Worm (Caenorhabditis elegans): ENCODE measurements around the gene nhr-105.

The nhr-105 gene

DNA sequence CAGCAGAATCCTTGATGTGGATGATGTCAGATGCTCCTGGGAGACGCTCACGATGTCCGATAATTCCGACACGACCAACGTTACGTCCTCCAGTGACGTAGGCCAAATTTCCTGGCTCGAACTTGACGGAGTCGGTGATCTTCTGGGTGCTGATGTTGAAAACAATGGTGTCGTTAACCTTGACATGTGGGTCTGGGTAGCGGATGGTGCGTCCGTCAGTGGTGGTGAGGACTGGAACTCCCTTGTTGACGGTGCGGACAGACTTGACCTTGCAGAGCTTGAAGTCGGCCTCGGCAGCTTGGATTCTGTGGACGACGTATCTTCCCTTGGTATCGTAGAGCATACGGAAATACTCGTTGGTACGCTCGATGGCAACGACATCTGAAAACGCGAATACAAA lies 34.0 kb downstream of the nhr-105 start:
- TF ChIP-seq hlh-17 (GFP tag; optimal IDR thresholded peaks at IDR 0.05; ENCODE audit: borderline replicate concordance) (no peak), ceh-82 (tag; optimal IDR thresholded peaks at IDR 0.05) (no peak), swsn-7 (tag; optimal IDR thresholded peaks at IDR 0.05) (no peak), mab-9 (GFP tag; IDR thresholded peaks at IDR 0.05) (no peak), fkh-10 (GFP tag; optimal IDR thresholded peaks at IDR 0.05) (no peak), pag-3 (tag; optimal IDR thresholded peaks at IDR 0.05; ENCODE audit: borderline replicate concordance, insufficient read depth) (no peak), xbp-1 (tag; optimal IDR thresholded peaks at IDR 0.05) (no peak), ets-5 (GFP tag; IDR thresholded peaks at IDR 0.05) (no peak), fkh-4 (tag; optimal IDR thresholded peaks at IDR 0.05; ENCODE audit: borderline replicate concordance) (no peak), F16B12.6 (tag; optimal IDR thresholded peaks at IDR 0.05) (no peak), hpl-2 (GFP tag; optimal IDR thresholded peaks at IDR 0.05) (no peak), unc-62 (GFP tag; optimal IDR thresholded peaks at IDR 0.05) (no peak), nhr-237 (tag; optimal IDR thresholded peaks at IDR 0.05) (no peak), ces-1 (GFP tag; optimal IDR thresholded peaks at IDR 0.05) (no peak), sup-37 (GFP tag; optimal IDR thresholded peaks at IDR 0.05) (no peak), fos-1 (tag; optimal IDR thresholded peaks at IDR 0.05) (no peak), irx-1 (tag; optimal IDR thresholded peaks at IDR 0.05) (no peak), efl-3 (GFP tag; optimal IDR thresholded peaks at IDR 0.05) (no peak)

DNA sequence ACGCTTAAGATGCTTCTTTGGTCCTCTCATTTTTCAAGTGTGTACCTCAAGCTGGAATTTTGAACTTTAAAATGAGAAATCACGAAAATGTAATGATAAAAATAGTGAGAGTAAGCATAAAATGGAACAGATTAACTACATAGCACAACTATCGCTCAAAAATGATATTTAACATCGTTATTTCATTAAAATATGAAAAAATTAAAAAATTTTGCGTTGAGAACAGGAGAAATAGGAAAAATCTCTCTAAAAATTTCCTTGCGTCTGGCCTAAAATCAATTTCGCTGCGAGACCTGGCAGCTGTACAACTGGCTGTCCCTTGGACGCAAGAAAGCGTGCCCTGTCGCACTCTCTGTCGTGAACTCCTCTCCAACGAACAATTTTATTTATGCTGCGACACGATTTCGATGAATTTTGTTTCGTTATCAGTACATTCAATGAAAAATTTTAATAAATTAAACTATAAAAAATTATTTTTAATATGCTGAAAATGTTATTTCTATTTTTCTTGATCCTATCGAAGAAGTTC lies 34.7 kb downstream of the nhr-105 start, which contains the start of gene rps-4:
Gene rps-4, minus strand, starts transcription at position 51 of the 529 bp plus-strand sequence.
- no peak for TF ChIP-seq unc-30 (tag; optimal IDR thresholded peaks at IDR 0.05)
- TF ChIP-seq vab-15 (tag; optimal IDR thresholded peaks at IDR 0.05), result no peak
- peak; percentile 96 for TF ChIP-seq lin-14 (GFP tag; optimal IDR thresholded peaks at IDR 0.05)
- TF ChIP-seq ceh-88 (GFP tag; IDR thresholded peaks at IDR 0.05), result peak; percentile 77
- peak; percentile 95 for TF ChIP-seq C16A3.4 (tag; optimal IDR thresholded peaks at IDR 0.05)
- peak; percentile 23 for TF ChIP-seq aly-2 (tag; optimal IDR thresholded peaks at IDR 0.05)
- peak; percentile 81 for TF ChIP-seq unc-130 (tag; optimal IDR thresholded peaks at IDR 0.05)
- TF ChIP-seq nhr-12 (tag; optimal IDR thresholded peaks at IDR 0.05), result no peak
- TF ChIP-seq efl-3 (GFP tag; optimal IDR thresholded peaks at IDR 0.05), result no peak
- TF ChIP-seq hpl-2 (GFP tag; optimal IDR thresholded peaks at IDR 0.05), result peak; percentile 85
- TF ChIP-seq ceh-82 (tag; optimal IDR thresholded peaks at IDR 0.05), result peak; percentile 74 to 95 (median 74)
- TF ChIP-seq ceh-63 (GFP tag; optimal IDR thresholded peaks at IDR 0.05), result no peak
- peak in 1 of 2 experiments; percentile 73 for TF ChIP-seq mdl-1 (tag; optimal IDR thresholded peaks at IDR 0.05)
- peak; percentile 91 for TF ChIP-seq swsn-7 (tag; optimal IDR thresholded peaks at IDR 0.05)
- peak; percentile 71 for TF ChIP-seq nhr-237 (tag; optimal IDR thresholded peaks at IDR 0.05)
- peak; percentile 90 for TF ChIP-seq isw-1 (GFP tag; IDR thresholded peaks at IDR 0.05)
- peak; percentile 80 for TF ChIP-seq dsc-1 (tag; optimal IDR thresholded peaks at IDR 0.05)
- peak; percentile 58 for TF ChIP-seq ceh-90 (tag; optimal IDR thresholded peaks at IDR 0.05)
- TF ChIP-seq tlp-1 (tag; optimal IDR thresholded peaks at IDR 0.05), result no peak
- peak; percentile 93 for TF ChIP-seq nhr-20 (tag; optimal IDR thresholded peaks at IDR 0.05)
- peak; percentile 75 for TF ChIP-seq elt-2 (tag; optimal IDR thresholded peaks at IDR 0.05)
- TF ChIP-seq lsy-2 (tag; optimal IDR thresholded peaks at IDR 0.05), result peak; percentile 91 to 95
- peak; percentile 66 for TF ChIP-seq fkh-10 (GFP tag; optimal IDR thresholded peaks at IDR 0.05)
- TF ChIP-seq nhr-76 (tag; optimal IDR thresholded peaks at IDR 0.05), result no peak
- peak; percentile 92 for TF ChIP-seq tbx-2 (tag; optimal IDR thresholded peaks at IDR 0.05)
- peak; percentile 94 for TF ChIP-seq rnt-1 (tag; optimal IDR thresholded peaks at IDR 0.05)
- TF ChIP-seq lin-39 (tag; optimal IDR thresholded peaks at IDR 0.05), result peak; percentile 59
- TF ChIP-seq ces-1 (GFP tag; optimal IDR thresholded peaks at IDR 0.05), result no peak
- no peak for TF ChIP-seq hlh-4 (tag; optimal IDR thresholded peaks at IDR 0.05)
- TF ChIP-seq irx-1 (tag; optimal IDR thresholded peaks at IDR 0.05), result peak; percentile 78
- peak; percentile 86 for TF ChIP-seq nhr-77 (tag; optimal IDR thresholded peaks at IDR 0.05)
- no peak for TF ChIP-seq pqm-1 (tag; optimal IDR thresholded peaks at IDR 0.05)
- peak; percentile 83 for TF ChIP-seq unc-86 (tag; optimal IDR thresholded peaks at IDR 0.05)
- TF ChIP-seq snu-23 (GFP tag; optimal IDR thresholded peaks at IDR 0.05), result peak; percentile 95
- peak; percentile 69 for TF ChIP-seq blmp-1 (tag; optimal IDR thresholded peaks at IDR 0.05)
- TF ChIP-seq ceh-8 (GFP tag; optimal IDR thresholded peaks at IDR 0.05), result peak; percentile 74
- peak; percentile 54 for TF ChIP-seq ztf-4 (tag; optimal IDR thresholded peaks at IDR 0.05)
- TF ChIP-seq lin-35 (GFP tag; optimal IDR thresholded peaks at IDR 0.05), result peak; percentile 91 to 93
- TF ChIP-seq egl-27 (tag; optimal IDR thresholded peaks at IDR 0.05), result no peak
- no peak for TF ChIP-seq C34B4.2 (tag; optimal IDR thresholded peaks at IDR 0.05)
- no peak for TF ChIP-seq mab-9 (GFP tag; IDR thresholded peaks at IDR 0.05)
